Fruit fly (Drosophila melanogaster) whole organism, embryonic: ENCODE measurements around the gene SelG.

ENCODE experiments used
- Atf6 ChIP-seq: fragments of 200-800 bp; sonication (Bioruptor generic); IDR thresholded peaks from 2 replicates; pipeline ENCODE4 v1.3.6; 2022; ENCODE audit warnings: missing biosample characterization, missing genetic modification characterization
- B-H2 ChIP-seq: fragments of 200-800 bp; sonication (Bioruptor generic); optimal IDR thresholded peaks from 2 replicates; lab custom pipeline; 2018; ENCODE audit warnings: missing biosample characterization, mild to moderate bottlenecking, missing genetic modification characterization
- CG12769 ChIP-seq: fragments of 200-800 bp; sonication (Bioruptor generic); optimal IDR thresholded peaks from 2 replicates; lab custom pipeline; 2019; ENCODE audit warnings: missing biosample characterization, mild to moderate bottlenecking, missing genetic modification characterization, moderate library complexity
- CG13894 ChIP-seq: fragments of 200-800 bp; sonication (Bioruptor generic); optimal IDR thresholded peaks from 3 replicates; lab custom pipeline; 2018; ENCODE audit warnings: missing biosample characterization, mild to moderate bottlenecking, missing genetic modification characterization, moderate library complexity
- CG1603 ChIP-seq: fragments of 200-800 bp; sonication (Bioruptor generic); optimal IDR thresholded peaks from 2 replicates; lab custom pipeline; 2019; ENCODE audit warnings: missing biosample characterization, mild to moderate bottlenecking, missing genetic modification characterization, moderate library complexity
- CG1647 ChIP-seq: fragments of 200-800 bp; sonication (Bioruptor generic); optimal IDR thresholded peaks from 3 replicates; lab custom pipeline; 2016; ENCODE audit warnings: missing biosample characterization, missing genetic modification characterization
- CG18619 ChIP-seq: fragments of 200-800 bp; sonication (Bioruptor generic); optimal IDR thresholded peaks from 3 replicates; lab custom pipeline; 2017; ENCODE audit warnings: missing biosample characterization, mild to moderate bottlenecking, missing genetic modification characterization
- CG42726 ChIP-seq: fragments of 200-800 bp; sonication (Bioruptor generic); IDR thresholded peaks from 2 replicates; pipeline ENCODE4 v1.3.6; 2022; ENCODE audit warnings: missing biosample characterization, missing genetic modification characterization; ENCODE audit not compliant: partially characterized antibody
- CG4730 ChIP-seq: fragments of 200-800 bp; sonication (Bioruptor generic); IDR thresholded peaks from 2 replicates; pipeline ENCODE4 v1.3.6; 2022; ENCODE audit warnings: missing biosample characterization, missing genetic modification characterization
- CG6254 ChIP-seq: fragments of 200-800 bp; sonication (Bioruptor generic); optimal IDR thresholded peaks from 3 replicates; lab custom pipeline; 2017; ENCODE audit warnings: mild to moderate bottlenecking, missing biosample characterization, missing genetic modification reagents, missing genetic modification characterization
- D19B ChIP-seq: fragments of 200-800 bp; sonication (Bioruptor generic); optimal IDR thresholded peaks from 2 replicates; lab custom pipeline; 2017; ENCODE audit warnings: missing biosample characterization, mild to moderate bottlenecking, missing genetic modification characterization
- Dbx ChIP-seq: fragments of 200-800 bp; sonication (Bioruptor generic); IDR thresholded peaks from 3 replicates; pipeline ENCODE4 v1.3.6; 2022; ENCODE audit warnings: missing biosample characterization, missing genetic modification characterization
- Doc3 ChIP-seq: fragments of 200-800 bp; sonication (Bioruptor generic); IDR thresholded peaks from 3 replicates; pipeline ENCODE4 v1.3.6; 2022; ENCODE audit warnings: missing biosample characterization, missing genetic modification characterization; ENCODE audit not compliant: partially characterized antibody
- Drgx ChIP-seq: fragments of 200-800 bp; sonication (Bioruptor generic); IDR thresholded peaks from 2 replicates; pipeline ENCODE4 v1.3.6; 2022; ENCODE audit warnings: missing biosample characterization, missing genetic modification characterization
- Ets65A ChIP-seq: fragments of 200-800 bp; sonication (Bioruptor generic); peaks from one replicate; lab custom pipeline; 2016; ENCODE audit warnings: missing biosample characterization, missing genetic modification characterization
- Lpt ChIP-seq: fragments of >200 bp; optimal IDR thresholded peaks from 2 replicates; lab custom pipeline; 2018; ENCODE audit warnings: missing biosample characterization, missing genetic modification characterization
- Meics ChIP-seq: fragments of 200-800 bp; sonication (Bioruptor generic); optimal IDR thresholded peaks from 2 replicates; lab custom pipeline; 2017; ENCODE audit warnings: missing biosample characterization, mild to moderate bottlenecking, missing genetic modification characterization
- NFAT ChIP-seq: fragments of 200-800 bp; sonication (Bioruptor generic); IDR thresholded peaks from 2 replicates; pipeline ENCODE4 v1.3.6; 2022; ENCODE audit warnings: missing biosample characterization, missing genetic modification characterization
- TFAM ChIP-seq: fragments of 200-800 bp; sonication (Bioruptor generic); optimal IDR thresholded peaks from 2 replicates; lab custom pipeline; 2017; ENCODE audit warnings: missing biosample characterization, missing genetic modification characterization, inconsistent platforms
- Trl ChIP-seq, 3 experiments: fragments of >200 bp in 2 of 3; fragments of 200-800 bp in 1 of 3; sonication (Bioruptor generic) in 1 of 3; optimal IDR thresholded peaks; 2 replicates in 1 of 3; 3 replicates in 2 of 3; lab custom pipeline; 2016 to 2017; ENCODE audit warnings: missing biosample characterization in 1 of 3, missing genetic modification characterization in 1 of 3
- bbx ChIP-seq: fragments of 200-800 bp; sonication (Bioruptor generic); IDR thresholded peaks from 2 replicates; pipeline ENCODE4 v1.3.6; 2022; ENCODE audit warnings: missing biosample characterization, missing genetic modification characterization; ENCODE audit not compliant: partially characterized antibody
- cas ChIP-seq: fragments of 200-800 bp; sonication (Bioruptor generic); IDR thresholded peaks from 2 replicates; pipeline ENCODE4 v1.3.6; 2022; ENCODE audit warnings: missing biosample characterization, missing genetic modification characterization
- cwo ChIP-seq: fragments of 200-800 bp; sonication (Bioruptor generic); optimal IDR thresholded peaks from 3 replicates; lab custom pipeline; 2017; ENCODE audit warnings: missing biosample characterization, missing genetic modification characterization, mild to moderate bottlenecking, moderate library complexity, missing genetic modification reagents
- da ChIP-seq: fragments of 200-800 bp; sonication (Bioruptor generic); optimal IDR thresholded peaks from 2 replicates; lab custom pipeline; 2016; ENCODE audit warnings: missing biosample characterization, missing genetic modification characterization
- exex ChIP-seq: fragments of 200-800 bp; sonication (Bioruptor generic); optimal IDR thresholded peaks from 4 replicates; lab custom pipeline; 2018; ENCODE audit warnings: missing biosample characterization, mild to moderate bottlenecking, missing genetic modification characterization, moderate library complexity
- fd96Cb ChIP-seq: fragments of 200-800 bp; sonication (Bioruptor generic); optimal IDR thresholded peaks from 2 replicates; lab custom pipeline; 2018; ENCODE audit warnings: missing biosample characterization, mild to moderate bottlenecking, missing genetic modification characterization, moderate library complexity
- gcm ChIP-seq: fragments of 200-800 bp; sonication (Bioruptor generic); optimal IDR thresholded peaks from 2 replicates; lab custom pipeline; 2019; ENCODE audit warnings: missing biosample characterization, mild to moderate bottlenecking, missing genetic modification characterization, moderate library complexity
- grn ChIP-seq: fragments of 200-800 bp; sonication (Bioruptor generic); optimal IDR thresholded peaks from 3 replicates; lab custom pipeline; 2017; ENCODE audit warnings: missing biosample characterization, missing genetic modification characterization
- hkb ChIP-seq, 2 experiments: fragments of 200-800 bp in 1 of 2; fragments of >200 bp in 1 of 2; sonication (Bioruptor generic) in 1 of 2; IDR thresholded peaks in 1 of 2; optimal IDR thresholded peaks in 1 of 2; 2 replicates each; pipeline versions ENCODE4 v1.3.6 to Lab custom; 2017 to 2022; ENCODE audit warnings: missing biosample characterization in 1 of 2, missing genetic modification characterization in 1 of 2
- inv ChIP-seq: fragments of 200-800 bp; sonication (Bioruptor generic); IDR thresholded peaks from 2 replicates; pipeline ENCODE4 v1.3.6; 2022; ENCODE audit warnings: missing biosample characterization, missing genetic modification characterization; ENCODE audit not compliant: partially characterized antibody
- lbe ChIP-seq: fragments of 200-800 bp; sonication (Bioruptor generic); optimal IDR thresholded peaks from 2 replicates; lab custom pipeline; 2016; ENCODE audit warnings: missing biosample characterization, mild to moderate bottlenecking, missing genetic modification characterization
- mirr ChIP-seq: fragments of 200-800 bp; sonication (Bioruptor generic); optimal IDR thresholded peaks from 3 replicates; lab custom pipeline; 2018; ENCODE audit warnings: missing biosample characterization, mild to moderate bottlenecking, missing genetic modification characterization
- nau ChIP-seq: fragments of 200-800 bp; sonication (Bioruptor generic); optimal IDR thresholded peaks from 3 replicates; lab custom pipeline; 2017; ENCODE audit warnings: missing biosample characterization, mild to moderate bottlenecking, missing genetic modification characterization, missing genetic modification reagents
- nom ChIP-seq: fragments of 200-800 bp; sonication (Bioruptor generic); optimal IDR thresholded peaks from 2 replicates; lab custom pipeline; 2017; ENCODE audit warnings: missing biosample characterization, missing genetic modification characterization, mild to moderate bottlenecking, moderate library complexity, missing genetic modification reagents
- odd ChIP-seq: fragments of 200-800 bp; sonication (Bioruptor generic); optimal IDR thresholded peaks from 2 replicates; lab custom pipeline; 2017; ENCODE audit warnings: missing biosample characterization, mild to moderate bottlenecking, missing genetic modification characterization
- pan ChIP-seq, 4 experiments: fragments of >200 bp in 3 of 4; fragments of 200-800 bp in 1 of 4; sonication (Bioruptor generic) in 1 of 4; optimal IDR thresholded peaks in 3 of 4; IDR thresholded peaks in 1 of 4; 2 replicates each; pipeline versions ENCODE4 v1.3.6 to Lab custom; 2017 to 2022; ENCODE audit warnings: missing biosample characterization in 2 of 4, missing genetic modification characterization in 2 of 4, mixed read lengths in 1 of 4
- prd ChIP-seq, 3 experiments: fragments of >200 bp in 2 of 3; fragments of 200-800 bp in 1 of 3; sonication (Bioruptor generic) in 1 of 3; optimal IDR thresholded peaks in 2 of 3; IDR thresholded peaks in 1 of 3; 2 replicates in 2 of 3; 3 replicates in 1 of 3; pipeline versions ENCODE4 v1.3.6 to Lab custom; 2017 to 2022; ENCODE audit warnings: missing biosample characterization in 1 of 3, missing genetic modification characterization in 1 of 3
- row ChIP-seq: fragments of 200-800 bp; sonication (Bioruptor generic); IDR thresholded peaks from 3 replicates; pipeline ENCODE4 v1.3.6; 2022; ENCODE audit warnings: missing biosample characterization, missing genetic modification characterization
- sc ChIP-seq, 3 experiments: fragments of >200 bp in 2 of 3; fragments of 200-800 bp in 1 of 3; sonication (Bioruptor generic) in 1 of 3; optimal IDR thresholded peaks; 2 replicates in 2 of 3; 3 replicates in 1 of 3; lab custom pipeline; 2017; ENCODE audit warnings: mild to moderate bottlenecking in 1 of 3, missing biosample characterization in 1 of 3, missing genetic modification characterization in 1 of 3, missing genetic modification reagents in 1 of 3
- so ChIP-seq: fragments of 200-800 bp; sonication (Bioruptor generic); IDR thresholded peaks from 3 replicates; pipeline ENCODE4 v1.3.6; 2022; ENCODE audit warnings: missing biosample characterization, missing genetic modification characterization
- sr ChIP-seq: fragments of 200-800 bp; sonication (Bioruptor generic); IDR thresholded peaks from 3 replicates; pipeline ENCODE4 v1.3.6; 2022; ENCODE audit warnings: missing biosample characterization, missing genetic modification characterization
- sug ChIP-seq: fragments of 200-800 bp; optimal IDR thresholded peaks from 2 replicates; lab custom pipeline; 2019; ENCODE audit warnings: missing biosample characterization, mild to moderate bottlenecking, missing genetic modification characterization, moderate library complexity
- ttk ChIP-seq: fragments of 200-800 bp; sonication (Bioruptor generic); IDR thresholded peaks from 2 replicates; pipeline ENCODE4 v2.1.2; 2022; ENCODE audit warnings: missing biosample characterization, missing genetic modification characterization
- wdn ChIP-seq: fragments of 200-800 bp; sonication (Bioruptor generic); IDR thresholded peaks from 2 replicates; pipeline ENCODE4 v1.3.6; 2022; ENCODE audit warnings: missing biosample characterization, missing genetic modification characterization
- zfh1 ChIP-seq: fragments of 200-800 bp; sonication (Bioruptor generic); IDR thresholded peaks from 3 replicates; pipeline ENCODE4 v1.3.6; 2022; ENCODE audit warnings: missing biosample characterization, missing genetic modification characterization

The SelG gene

DNA sequence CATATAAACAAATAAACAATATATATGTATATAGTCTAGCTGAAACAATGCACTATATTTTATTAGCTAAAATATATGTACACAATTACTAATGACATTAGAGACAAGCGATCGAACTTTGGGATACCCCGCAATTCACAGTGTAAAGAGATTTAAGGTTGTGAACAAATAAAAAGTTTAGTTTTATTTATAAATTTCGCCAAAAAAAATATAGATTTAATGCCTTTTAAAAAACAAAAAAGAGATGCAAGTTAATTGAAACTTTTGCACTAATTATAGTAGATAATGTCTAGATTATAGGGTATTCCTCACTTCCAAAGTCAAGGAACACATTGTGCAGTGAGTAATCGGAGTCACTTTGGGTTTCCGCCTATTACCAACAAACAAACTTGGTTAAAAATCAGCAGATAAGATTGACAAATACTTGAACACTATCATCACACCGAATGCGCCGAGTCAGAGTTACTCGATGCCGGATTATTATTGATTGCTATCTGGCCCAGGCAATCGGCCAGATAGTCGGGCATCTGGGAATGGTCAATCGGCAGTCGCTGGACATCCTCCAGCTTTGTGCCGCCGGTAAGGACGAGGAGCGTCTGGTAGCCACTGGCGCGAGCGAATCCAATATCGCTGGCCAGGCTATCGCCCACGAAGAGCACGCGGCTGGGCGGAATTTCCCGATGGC, 11.8 kb upstream of the SelG start:
- no peak for TF ChIP-seq sc (optimal IDR thresholded peaks at IDR 0.05; lab: Kevin White, UChicago)
- TF ChIP-seq sc (GFP tag; optimal IDR thresholded peaks at IDR 0.05; lab: Kevin White, UChicago) = no peak
- TF ChIP-seq CG1647 = no peak
- TF ChIP-seq pan (optimal IDR thresholded peaks at IDR 0.05; lab: Kevin White, UChicago) = no peak
- peak in 1 of 2 experiments; percentile 8 for TF ChIP-seq pan (GFP tag; optimal IDR thresholded peaks at IDR 0.05 in 1 of 2, IDR thresholded peaks at IDR 0.05 in 1 of 2)
- TF ChIP-seq mirr = peak; percentile 30
- peak; percentile 64 for TF ChIP-seq exex
- no peak for TF ChIP-seq CG13894 (tag; lab: Kevin White, UChicago)
- TF ChIP-seq CG18619 (GFP tag; lab: Kevin White, UChicago) = no peak
- no peak for TF ChIP-seq TFAM (GFP tag; lab: Kevin White, UChicago)
- 0 out of 2 replicates have a peak, but pooled peaks have one; percentile 6 for TF ChIP-seq Atf6 (GFP tag; lab: Robert Waterston, UW)
- TF ChIP-seq grn (GFP tag; lab: Kevin White, UChicago) = peak; percentile 96
- peak; percentile 73 for TF ChIP-seq row
- peak; percentile 95 for TF ChIP-seq D19B (GFP tag; lab: Kevin White, UChicago)
- TF ChIP-seq Ets65A = peak; percentile 69
- TF ChIP-seq sug (tag; lab: Kevin White, UChicago) = peak; percentile 38
- TF ChIP-seq NFAT (GFP tag; lab: Robert Waterston, UW) = no peak

dm6 chrX:11877165-11877564, 9.9 kb upstream of the SelG start, which contains the start of gene CG10352:
CG10352 (minus strand) TSS chrX:11877168.
- TF ChIP-seq ttk (GFP tag; lab: Robert Waterston, UW) (no peak), hkb (optimal IDR thresholded peaks at IDR 0.05; lab: Kevin White, UChicago) (no peak), hkb (GFP tag; IDR thresholded peaks at IDR 0.05; lab: Robert Waterston, UW) (0 out of 2 replicates have a peak, but pooled peaks have one; percentile 14), B-H2 (GFP tag; lab: Kevin White, UChicago) (no peak), fd96Cb (tag; lab: Kevin White, UChicago) (no peak), Meics (GFP tag; lab: Kevin White, UChicago) (peak; percentile 57), nau (no peak), row (peak; percentile 51), lbe (no peak), Drgx (GFP tag; lab: Robert Waterston, UW) (peak; percentile 48; the same call in 1 of the 2 replicates), gcm (GFP tag; lab: Kevin White, UChicago) (no peak), prd (optimal IDR thresholded peaks at IDR 0.05; lab: Kevin White, UChicago) (no peak), prd (GFP tag; IDR thresholded peaks at IDR 0.05; lab: Robert Waterston, UW) (0 out of 3 replicates have a peak, but pooled peaks have one; percentile 14)

DNA sequence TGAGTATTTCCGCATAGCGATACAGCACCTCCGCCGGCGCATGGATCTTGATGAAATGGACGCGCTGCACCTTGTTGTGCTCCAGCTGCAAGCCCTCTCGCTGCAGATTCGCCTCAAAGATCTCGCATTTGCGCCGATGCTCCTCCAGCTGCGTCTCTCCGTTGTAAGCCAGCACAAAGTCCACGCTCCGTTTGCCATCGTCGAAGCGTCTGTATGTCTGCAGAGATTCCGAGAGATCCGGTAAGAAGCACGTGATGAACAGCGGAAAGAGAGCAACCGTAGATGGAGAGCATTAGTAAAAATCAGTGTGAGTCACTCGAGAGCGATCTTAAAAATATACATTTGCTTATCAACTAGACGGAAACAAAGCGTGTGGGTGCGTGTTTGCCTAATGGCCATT, 5.4 kb upstream of the SelG start:
- TF ChIP-seq sr (GFP tag; lab: Robert Waterston, UW) (peak; percentile 88; the same call in 1 of the 3 replicates), Dbx (no peak), wdn (GFP tag; lab: Robert Waterston, UW) (no peak), inv (GFP tag; lab: Robert Waterston, UW) (no peak), CG6254 (GFP tag; lab: Kevin White, UChicago) (no peak), odd (GFP tag; lab: Kevin White, UChicago) (no peak), Trl (optimal IDR thresholded peaks at IDR 0.05; lab: Kevin White, UChicago) (peak in 1 of 2 experiments; percentile 18), Trl (GFP tag; optimal IDR thresholded peaks at IDR 0.05; lab: Kevin White, UChicago) (no peak), cwo (GFP tag; lab: Kevin White, UChicago) (peak; percentile 76), CG1603 (tag; lab: Kevin White, UChicago) (no peak), cas (no peak), Lpt (GFP tag; lab: Kevin White, UChicago) (no peak), CG42726 (GFP tag; lab: Robert Waterston, UW) (no peak), Doc3 (GFP tag; lab: Robert Waterston, UW) (no peak), so (GFP tag; lab: Robert Waterston, UW) (no peak), CG13894 (tag; lab: Kevin White, UChicago) (no peak), da (no peak), zfh1 (GFP tag; lab: Robert Waterston, UW) (no peak), bbx (no peak), CG4730 (GFP tag; lab: Robert Waterston, UW) (no peak), CG12769 (tag; lab: Kevin White, UChicago) (no peak), nom (peak; percentile 69)
